Worm (Caenorhabditis elegans) whole organism, young adult: ENCODE data around the gene ZK1307.9.

ENCODE experiments used
- T07F8.4 ChIP-seq: sonication (generic microtip); optimal IDR thresholded peaks from 2 replicates; lab custom pipeline; 2016; ENCODE audit warnings: mild to moderate bottlenecking, missing genetic modification characterization, moderate library complexity, missing compliant biosample characterization
- Y67H2A.10 ChIP-seq: fragments of 200-800 bp; sonication (Bioruptor generic); conservative IDR thresholded peaks from 2 replicates; pipeline ENCODE4 v1.3.6; 2022; ENCODE audit warnings: missing genetic modification reagents, missing genetic modification characterization, missing compliant biosample characterization
- dpl-1 ChIP-seq: fragments of 150-350 bp; optimal IDR thresholded peaks from 2 replicates; lab custom pipeline; 2014; ENCODE audit warnings: missing biosample characterization, missing genetic modification reagents, missing genetic modification characterization
- pha-4 ChIP-seq: fragments of 150-350 bp; sonication (generic microtip); optimal IDR thresholded peaks from 2 replicates; lab custom pipeline; 2014; ENCODE audit warnings: missing biosample characterization, missing genetic modification reagents, missing genetic modification characterization
- snpc-4 ChIP-seq, 5 experiments: fragments of 150-350 bp in 1 of 5; sonication (generic microtip) in 4 of 5; optimal IDR thresholded peaks; 2 replicates each; lab custom pipeline; 2014 to 2018; ENCODE audit warnings: missing genetic modification characterization in 5 of 5, missing biosample characterization in 3 of 5, antibody characterized with exemption in 2 of 5, mild to moderate bottlenecking in 2 of 5, missing compliant biosample characterization in 2 of 5, missing genotype in 2 of 5, moderate library complexity in 2 of 5, missing genetic modification reagents in 1 of 5

- TF ChIP-seq T07F8.4: no peak
- no peak for TF ChIP-seq dpl-1 (GFP tag; lab: Kevin White, UChicago)
- no peak for TF ChIP-seq pha-4 (tag; lab: Kevin White, UChicago)
- TF ChIP-seq Y67H2A.10 (GFP tag; lab: Robert Waterston, UW): no peak
- TF ChIP-seq snpc-4 (GFP tag; optimal IDR thresholded peaks at IDR 0.05; lab: Kevin White, UChicago): no peak
- TF ChIP-seq snpc-4 (tag; optimal IDR thresholded peaks at IDR 0.05; lab: Kevin White, UChicago): peak in 3 of 4 experiments; percentile 3 to 32 (median 6)
Observed at ce11 chrII:9619402-9619862, 29.9 kb upstream of the ZK1307.9 start.
